Worm (Caenorhabditis elegans) whole organism, midembryonic: ENCODE results near the gene lnkn-1.

Source experiments
- T22C8.4 ChIP-seq: fragments of 200-800 bp; sonication (Bioruptor generic); IDR thresholded peaks from 2 replicates; pipeline ENCODE4 v1.3.6; 2022; ENCODE audit warnings: missing genetic modification characterization, missing compliant biosample characterization
- cog-1 ChIP-seq: sonication (generic microtip); optimal IDR thresholded peaks from 2 replicates; lab custom pipeline; 2016; ENCODE audit warnings: missing genetic modification characterization, missing compliant biosample characterization
- flt-1 ChIP-seq: fragments of 200-800 bp; sonication (Bioruptor generic); IDR thresholded peaks from 2 replicates; pipeline ENCODE4 v1.3.6; 2022; ENCODE audit warnings: missing genetic modification characterization, missing compliant biosample characterization
- klf-2 ChIP-seq: fragments of 200-800 bp; sonication (Bioruptor generic); conservative IDR thresholded peaks from 2 replicates; pipeline ENCODE4 v1.3.6; 2022; ENCODE audit warnings: missing genetic modification reagents, missing genetic modification characterization, missing compliant biosample characterization
- med-1 ChIP-seq: sonication (generic microtip); optimal IDR thresholded peaks from 2 replicates; lab custom pipeline; 2017; ENCODE audit warnings: missing genetic modification characterization, mild to moderate bottlenecking, missing compliant biosample characterization, antibody characterized with exemption, missing genetic modification reagents; ENCODE audit not compliant: insufficient read depth
- ref-1 ChIP-seq: fragments of 200-800 bp; sonication (Bioruptor generic); conservative IDR thresholded peaks from 2 replicates; pipeline ENCODE4 v1.3.6; 2022; ENCODE audit warnings: missing genetic modification reagents, missing genetic modification characterization, missing compliant biosample characterization
- tab-1 ChIP-seq: fragments of 200-800 bp; sonication (Bioruptor generic); IDR thresholded peaks from 2 replicates; pipeline ENCODE4 v1.3.6; 2022; ENCODE audit warnings: missing genetic modification characterization, missing compliant biosample characterization
- ztf-23 ChIP-seq: fragments of 200-800 bp; sonication (Bioruptor generic); IDR thresholded peaks from 2 replicates; pipeline ENCODE4 v1.3.6; 2022; ENCODE audit warnings: missing genetic modification reagents, missing genetic modification characterization, missing compliant biosample characterization
- ztf-29 ChIP-seq: fragments of 200-800 bp; sonication (Bioruptor generic); IDR thresholded peaks from 2 replicates; pipeline ENCODE4 v1.3.6; 2022; ENCODE audit warnings: missing genetic modification reagents, missing genetic modification characterization, missing compliant biosample characterization

Gene lnkn-1

ce11 chrIII:8917879-8918381 is 27.9 kb downstream of the lnkn-1 start, which contains the start of gene cdc-25.3:
Gene cdc-25.3, minus strand, starts transcription at chrIII:8917929.
- no peak for TF ChIP-seq cog-1
- no peak for TF ChIP-seq ztf-23
- no peak for TF ChIP-seq med-1 (GFP tag; lab: Kevin White, UChicago)
- no peak for TF ChIP-seq tab-1 (GFP tag; lab: Robert Waterston, UW)
- no peak for TF ChIP-seq klf-2 (GFP tag; lab: Robert Waterston, UW)
- TF ChIP-seq flt-1 (GFP tag; lab: Robert Waterston, UW), result no peak
- no peak for TF ChIP-seq T22C8.4 (GFP tag; lab: Robert Waterston, UW)
- no peak for TF ChIP-seq ztf-29 (GFP tag; lab: Robert Waterston, UW)
- no peak for TF ChIP-seq ref-1

ce11 chrIII:8919784-8920183 is 29.8 kb downstream of the lnkn-1 start, which contains the start of gene ZK637.15:
Gene ZK637.15, plus strand, starts transcription at chrIII:8920084.
- TF ChIP-seq med-1 (GFP tag; lab: Kevin White, UChicago) (no peak), ztf-29 (GFP tag; lab: Robert Waterston, UW) (no peak), klf-2 (GFP tag; lab: Robert Waterston, UW) (no peak), tab-1 (GFP tag; lab: Robert Waterston, UW) (no peak), flt-1 (GFP tag; lab: Robert Waterston, UW) (no peak), cog-1 (no peak), T22C8.4 (GFP tag; lab: Robert Waterston, UW) (no peak), ztf-23 (no peak)

ce11 chrIII:8922061-8922460 is 32.0 kb downstream of the lnkn-1 start:
- TF ChIP-seq klf-2 (GFP tag; lab: Robert Waterston, UW) (no peak), T22C8.4 (GFP tag; lab: Robert Waterston, UW) (no peak), cog-1 (no peak), med-1 (GFP tag; lab: Kevin White, UChicago) (no peak), flt-1 (GFP tag; lab: Robert Waterston, UW) (no peak), ztf-29 (GFP tag; lab: Robert Waterston, UW) (no peak), ref-1 (no peak), ztf-23 (no peak), tab-1 (GFP tag; lab: Robert Waterston, UW) (no peak)

- TF ChIP-seq klf-2 (GFP tag; lab: Robert Waterston, UW) (no peak), T22C8.4 (GFP tag; lab: Robert Waterston, UW) (no peak), tab-1 (GFP tag; lab: Robert Waterston, UW) (no peak), med-1 (GFP tag; lab: Kevin White, UChicago) (no peak), flt-1 (GFP tag; lab: Robert Waterston, UW) (no peak), ref-1 (no peak), cog-1 (no peak), ztf-29 (GFP tag; lab: Robert Waterston, UW) (no peak), ztf-23 (no peak)
Observed at ce11 chrIII:8923240-8923734, 33.3 kb downstream of the lnkn-1 start, which contains the start of gene glb-1. Gene glb-1, minus strand, starts transcription at chrIII:8923290.

ce11 chrIII:8923937-8924336 is 33.9 kb downstream of the lnkn-1 start, which contains the start of gene ZK637.12:
Gene ZK637.12, plus strand, starts transcription at chrIII:8924237.
- TF ChIP-seq cog-1, result no peak
- no peak for TF ChIP-seq med-1 (GFP tag; lab: Kevin White, UChicago)
- TF ChIP-seq flt-1 (GFP tag; lab: Robert Waterston, UW), result no peak
- no peak for TF ChIP-seq ztf-29 (GFP tag; lab: Robert Waterston, UW)
- no peak for TF ChIP-seq T22C8.4 (GFP tag; lab: Robert Waterston, UW)
- TF ChIP-seq klf-2 (GFP tag; lab: Robert Waterston, UW), result no peak
- TF ChIP-seq ref-1, result no peak
- no peak for TF ChIP-seq ztf-23
- no peak for TF ChIP-seq tab-1 (GFP tag; lab: Robert Waterston, UW)

- TF ChIP-seq ztf-29 (GFP tag; lab: Robert Waterston, UW) (no peak), tab-1 (GFP tag; lab: Robert Waterston, UW) (no peak), T22C8.4 (GFP tag; lab: Robert Waterston, UW) (no peak)
Observed at ce11 chrIII:8925539-8925938, 35.5 kb downstream of the lnkn-1 start.

- TF ChIP-seq flt-1 (GFP tag; lab: Robert Waterston, UW) (no peak), T22C8.4 (GFP tag; lab: Robert Waterston, UW) (no peak), cog-1 (no peak), ztf-29 (GFP tag; lab: Robert Waterston, UW) (no peak), klf-2 (GFP tag; lab: Robert Waterston, UW) (no peak), ref-1 (no peak), med-1 (GFP tag; lab: Kevin White, UChicago) (no peak), tab-1 (GFP tag; lab: Robert Waterston, UW) (no peak), ztf-23 (no peak)
Observed at ce11 chrIII:8926512-8926911, 36.5 kb downstream of the lnkn-1 start.

- no peak for TF ChIP-seq ref-1
- TF ChIP-seq flt-1 (GFP tag; lab: Robert Waterston, UW), result no peak
- TF ChIP-seq cog-1, result no peak
- TF ChIP-seq ztf-23, result no peak
- TF ChIP-seq med-1 (GFP tag; lab: Kevin White, UChicago), result no peak
- no peak for TF ChIP-seq T22C8.4 (GFP tag; lab: Robert Waterston, UW)
- no peak for TF ChIP-seq klf-2 (GFP tag; lab: Robert Waterston, UW)
- no peak for TF ChIP-seq tab-1 (GFP tag; lab: Robert Waterston, UW)
Observed at ce11 chrIII:8929723-8930122, 39.7 kb downstream of the lnkn-1 start, which contains the start of gene arrd-15. Gene arrd-15, plus strand, starts transcription at chrIII:8930023.

ce11 chrIII:8933696-8934095 is 43.7 kb downstream of the lnkn-1 start:
- TF ChIP-seq klf-2 (GFP tag; lab: Robert Waterston, UW) (no peak), tab-1 (GFP tag; lab: Robert Waterston, UW) (no peak), ref-1 (no peak), ztf-23 (no peak), cog-1 (no peak), ztf-29 (GFP tag; lab: Robert Waterston, UW) (no peak), flt-1 (GFP tag; lab: Robert Waterston, UW) (no peak), T22C8.4 (GFP tag; lab: Robert Waterston, UW) (no peak), med-1 (GFP tag; lab: Kevin White, UChicago) (no peak)
